Worm (Caenorhabditis elegans): ENCODE results near the gene sulp-2.

DNA sequence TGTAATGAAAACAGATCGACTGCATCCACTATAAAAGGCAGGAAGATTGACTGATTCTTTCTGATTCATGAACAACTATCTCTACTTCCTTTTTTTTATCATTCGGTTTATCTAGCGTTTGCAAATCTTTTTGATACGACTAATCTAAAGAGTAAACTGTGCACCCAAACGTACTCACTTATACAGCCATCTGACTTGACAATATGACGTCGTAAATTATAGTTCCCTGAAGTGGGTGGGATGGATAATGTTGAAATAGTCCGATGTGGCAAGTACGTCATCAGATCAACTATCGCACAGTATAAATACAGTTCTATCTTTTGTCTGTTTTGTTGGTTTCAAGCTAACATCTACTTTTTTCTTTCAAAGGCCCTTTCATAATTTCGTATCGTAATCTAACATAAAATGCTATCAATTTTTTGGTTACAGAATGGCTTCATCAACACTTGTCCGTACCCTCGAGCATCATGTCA is 47.9 kb upstream of the sulp-2 start, which contains the start of gene T22B7.3:
- TF ChIP-seq K11D2.4 (GFP tag; IDR thresholded peaks at IDR 0.05) (no peak), ztf-22 (GFP tag; optimal IDR thresholded peaks at IDR 0.05) (no peak), unc-62 (GFP tag; optimal IDR thresholded peaks at IDR 0.05) (no peak), lsl-1 (GFP tag; optimal IDR thresholded peaks at IDR 0.05) (no peak), dpl-1 (GFP tag; optimal IDR thresholded peaks at IDR 0.05) (no peak), snpc-4 (GFP tag; optimal IDR thresholded peaks at IDR 0.05) (no peak), snpc-4 (tag; optimal IDR thresholded peaks at IDR 0.05) (no peak), ccch-3 (GFP tag; optimal IDR thresholded peaks at IDR 0.05) (no peak), efl-1 (GFP tag; optimal IDR thresholded peaks at IDR 0.05) (no peak), ets-4 (GFP tag; optimal IDR thresholded peaks at IDR 0.05) (no peak), madf-3 (GFP tag; IDR thresholded peaks at IDR 0.05) (no peak), nhr-27 (tag; optimal IDR thresholded peaks at IDR 0.05) (no peak), nfya-2 (GFP tag; IDR thresholded peaks at IDR 0.05) (no peak), ztf-28 (GFP tag; IDR thresholded peaks at IDR 0.05) (no peak), F55B11.4 (tag; optimal IDR thresholded peaks at IDR 0.05; ENCODE audit: borderline replicate concordance, insufficient read depth) (no peak)
